Worm (Caenorhabditis elegans): ENCODE results near the gene ima-1.

ce11 chrV:11260622-11261021, 21.1 kb downstream of the ima-1 start, which contains the start of gene F07B10.7:
- TF ChIP-seq hnd-1 (tag; optimal IDR thresholded peaks at IDR 0.05) (no peak), hmg-4 (GFP tag; optimal IDR thresholded peaks at IDR 0.05) (no peak), hmbx-1 (tag; optimal IDR thresholded peaks at IDR 0.05) (no peak), ceh-13 (GFP tag; optimal IDR thresholded peaks at IDR 0.05) (no peak), pes-1 (GFP tag; IDR thresholded peaks at IDR 0.05) (no peak), tra-4 (tag; optimal IDR thresholded peaks at IDR 0.05) (no peak), ama-1 (optimal IDR thresholded peaks at IDR 0.05) (no peak), flt-1 (GFP tag; IDR thresholded peaks at IDR 0.05) (no peak), aly-1 (tag; optimal IDR thresholded peaks at IDR 0.05) (no peak), tbx-11 (GFP tag; IDR thresholded peaks at IDR 0.05) (no peak), sea-1 (GFP tag; conservative IDR thresholded peaks at IDR 0.05) (no peak), ets-7 (tag; optimal IDR thresholded peaks at IDR 0.05) (no peak), scrt-1 (GFP tag; IDR thresholded peaks at IDR 0.05) (no peak), ceh-36 (tag; optimal IDR thresholded peaks at IDR 0.05) (no peak)

Data from whole organism, early embryonic.